Fruit fly (Drosophila melanogaster) whole organism, wandering third instar larva: ENCODE data around the gene CG5853.

ENCODE experiments used
- Hr78 ChIP-seq: fragments of >200 bp; optimal IDR thresholded peaks from 2 replicates; lab custom pipeline; 2017; ENCODE audit warnings: missing biosample characterization, missing genetic modification characterization
- Hr83 ChIP-seq: fragments of 200-300 bp; sonication (Bioruptor generic); optimal IDR thresholded peaks from 2 replicates; lab custom pipeline; 2016; ENCODE audit warnings: missing biosample characterization, mild to moderate bottlenecking, missing genetic modification characterization, moderate library complexity; ENCODE audit not compliant: poor library complexity, severe bottlenecking
- Jra ChIP-seq: sonication (Bioruptor generic); optimal IDR thresholded peaks from 2 replicates; lab custom pipeline; 2016; ENCODE audit warnings: missing biosample characterization, missing genetic modification characterization
- Mio ChIP-seq: sonication (Bioruptor generic); optimal IDR thresholded peaks from 2 replicates; lab custom pipeline; 2016; ENCODE audit warnings: missing biosample characterization, missing genetic modification characterization
- Myc ChIP-seq: fragments of >200 bp; optimal IDR thresholded peaks from 2 replicates; lab custom pipeline; 2017
- OdsH ChIP-seq: fragments of 200-800 bp; sonication (Bioruptor generic); optimal IDR thresholded peaks from 2 replicates; lab custom pipeline; 2016; ENCODE audit warnings: missing biosample characterization, mild to moderate bottlenecking, missing genetic modification characterization
- dl ChIP-seq, 2 experiments: fragments of 175-275, 200-275 bp in 1 of 2; fragments of 200-275 bp in 1 of 2; sonication (Bioruptor generic); optimal IDR thresholded peaks; lab custom pipeline; 2018; ENCODE audit warnings: mild to moderate bottlenecking in 2 of 2, missing biosample characterization in 2 of 2, missing genetic modification characterization in 2 of 2, moderate library complexity in 2 of 2; ENCODE audit not compliant: partially characterized antibody in 2 of 2, insufficient read depth in 1 of 2
- h ChIP-seq: fragments of 200-800 bp; sonication (Bioruptor generic); optimal IDR thresholded peaks from 3 replicates; lab custom pipeline; 2016; ENCODE audit warnings: missing biosample characterization, mild to moderate bottlenecking, missing genetic modification characterization
- psq ChIP-seq: fragments of 200-800 bp; sonication (Bioruptor generic); optimal IDR thresholded peaks from 3 replicates; lab custom pipeline; 2017; ENCODE audit warnings: missing biosample characterization, mild to moderate bottlenecking, missing genetic modification characterization, moderate library complexity
- sage ChIP-seq: fragments of 200-800 bp; sonication (Bioruptor generic); optimal IDR thresholded peaks from 2 replicates; lab custom pipeline; 2016; ENCODE audit warnings: missing biosample characterization, mild to moderate bottlenecking, missing genetic modification characterization
- usp ChIP-seq: fragments of >200 bp; optimal IDR thresholded peaks from 2 replicates; lab custom pipeline; 2017; ENCODE audit warnings: missing biosample characterization, missing genetic modification characterization
- woc ChIP-seq: sonication (Bioruptor generic); optimal IDR thresholded peaks from 2 replicates; lab custom pipeline; 2016; ENCODE audit warnings: missing biosample characterization, mild to moderate bottlenecking, missing genetic modification characterization

DNA sequence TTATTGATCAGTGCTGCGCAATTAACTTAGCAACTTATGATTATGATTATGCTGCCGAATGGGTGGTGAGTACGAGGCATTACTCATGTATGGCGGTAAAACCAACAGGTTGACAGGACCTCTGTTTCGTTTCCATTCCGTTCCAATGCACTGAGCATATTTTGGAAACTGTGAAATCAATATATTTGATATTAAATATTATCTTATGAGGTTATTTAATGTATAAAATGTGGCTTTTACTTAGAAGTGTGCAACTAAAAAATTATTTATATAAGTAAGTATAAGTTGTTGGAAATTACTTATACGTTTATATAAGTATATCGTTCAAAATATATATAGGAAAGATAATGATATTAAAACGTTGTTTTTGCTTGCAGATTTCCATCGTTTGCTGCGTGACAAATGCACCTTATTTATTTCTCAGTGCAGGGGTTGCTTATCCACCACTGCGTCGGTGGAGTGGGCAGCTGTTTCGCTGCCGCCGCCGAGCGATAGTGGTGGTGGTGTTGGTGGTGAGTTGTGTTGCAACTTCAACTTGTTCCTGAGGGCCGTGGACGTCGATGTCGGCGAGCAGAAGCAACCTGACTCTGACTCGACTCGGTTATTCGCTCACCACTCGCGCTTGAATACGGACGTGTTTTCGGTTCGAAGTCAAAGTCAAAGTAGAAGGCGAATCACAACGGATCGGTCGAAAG, 36.8 kb upstream of the CG5853 start, which contains the start of gene bib:
- TF ChIP-seq dl (GFP tag; optimal IDR thresholded peaks at IDR 0.05; lab: Kevin White, UChicago; ENCODE audit: insufficient read depth in 1 of 2, partially characterized antibody in 2 of 2) (no peak), Hr78 (GFP tag; lab: Kevin White, UChicago) (no peak), Jra (GFP tag; lab: Kevin White, UChicago) (peak; percentile 17), OdsH (GFP tag; lab: Kevin White, UChicago) (peak; percentile 89), sage (peak; percentile 78), h (GFP tag; lab: Kevin White, UChicago) (peak; percentile 81), woc (peak; percentile 53), usp (no peak), Hr83 (GFP tag; lab: Kevin White, UChicago) (peak; percentile 48), Mio (GFP tag; lab: Kevin White, UChicago) (no peak), psq (GFP tag; lab: Kevin White, UChicago) (peak; percentile 88), Myc (lab: Kevin White, UChicago) (no peak)
